Worm (Caenorhabditis elegans): Measurements from ENCODE around the gene F36G9.7.

F36G9.7 gene

ce11 chrV:16002288-16002687 is 32.7 kb upstream of the F36G9.7 start, which contains the start of gene nhr-63:
TSS of gene nhr-63 (plus strand) at chrV:16002588.
- no peak for TF ChIP-seq ztf-4 (tag; optimal IDR thresholded peaks at IDR 0.05)
- no peak for TF ChIP-seq efl-1 (optimal IDR thresholded peaks at IDR 0.05)
- TF ChIP-seq efl-1 (GFP tag; optimal IDR thresholded peaks at IDR 0.05 in 1 of 2): peak in 1 of 2 experiments; percentile 3

- TF ChIP-seq blmp-1 (tag; optimal IDR thresholded peaks at IDR 0.05) (peak; percentile 88), nhr-76 (tag; optimal IDR thresholded peaks at IDR 0.05) (no peak), elt-3 (tag; optimal IDR thresholded peaks at IDR 0.05) (peak in 1 of 6 experiments; percentile 21), F16B12.6 (tag; optimal IDR thresholded peaks at IDR 0.05) (no peak), lin-15B (tag; optimal IDR thresholded peaks at IDR 0.05) (no peak), nhr-77 (tag; optimal IDR thresholded peaks at IDR 0.05) (peak; percentile 51), nhr-71 (tag; optimal IDR thresholded peaks at IDR 0.05) (peak; percentile 81), tlp-1 (tag; optimal IDR thresholded peaks at IDR 0.05) (no peak), zag-1 (tag; optimal IDR thresholded peaks at IDR 0.05) (no peak), C34B4.2 (tag; optimal IDR thresholded peaks at IDR 0.05) (no peak), nhr-19 (GFP tag; conservative IDR thresholded peaks at IDR 0.05) (no peak; the same call in 1 of the 2 replicates), mef-2 (tag; optimal IDR thresholded peaks at IDR 0.05) (no peak), snu-23 (GFP tag; optimal IDR thresholded peaks at IDR 0.05) (peak; percentile 46), egl-27 (tag; optimal IDR thresholded peaks at IDR 0.05) (peak in 1 of 2 experiments; percentile 26), skn-1 (tag; optimal IDR thresholded peaks at IDR 0.05) (peak; percentile 69), jun-1 (tag; optimal IDR thresholded peaks at IDR 0.05) (peak; percentile 93), ceh-90 (tag; optimal IDR thresholded peaks at IDR 0.05) (no peak), mdl-1 (tag; optimal IDR thresholded peaks at IDR 0.05) (peak in 1 of 2 experiments; percentile 53), unc-86 (tag; optimal IDR thresholded peaks at IDR 0.05) (no peak), sup-37 (GFP tag; optimal IDR thresholded peaks at IDR 0.05) (no peak), Y116A8C.19 (tag; optimal IDR thresholded peaks at IDR 0.05; ENCODE audit: borderline replicate concordance) (no peak), xbp-1 (tag; optimal IDR thresholded peaks at IDR 0.05) (peak; percentile 17), ztf-4 (tag; optimal IDR thresholded peaks at IDR 0.05) (no peak), lin-14 (GFP tag; optimal IDR thresholded peaks at IDR 0.05) (peak; percentile 84), snpc-4 (tag; optimal IDR thresholded peaks at IDR 0.05) (peak; percentile 5), unc-30 (tag; optimal IDR thresholded peaks at IDR 0.05) (no peak), unc-130 (tag; optimal IDR thresholded peaks at IDR 0.05) (no peak), efl-3 (GFP tag; optimal IDR thresholded peaks at IDR 0.05) (no peak), nhr-20 (tag; optimal IDR thresholded peaks at IDR 0.05) (peak; percentile 70), nhr-90 (tag; optimal IDR thresholded peaks at IDR 0.05; ENCODE audit: poor library complexity) (peak; percentile 36), aly-2 (tag; optimal IDR thresholded peaks at IDR 0.05) (no peak), fkh-10 (GFP tag; optimal IDR thresholded peaks at IDR 0.05) (no peak), ama-1 (optimal IDR thresholded peaks at IDR 0.05) (no peak), sptf-1 (tag; optimal IDR thresholded peaks at IDR 0.05) (no peak), ceh-82 (tag; optimal IDR thresholded peaks at IDR 0.05) (peak in 2 of 3 experiments; percentile 16 to 49), nhr-11 (tag; optimal IDR thresholded peaks at IDR 0.05) (no peak), nhr-47 (tag; optimal IDR thresholded peaks at IDR 0.05) (peak; percentile 61), pqm-1 (tag; optimal IDR thresholded peaks at IDR 0.05) (no peak), lin-39 (tag; optimal IDR thresholded peaks at IDR 0.05) (no peak), aha-1 (tag; optimal IDR thresholded peaks at IDR 0.05) (no peak), mep-1 (tag; optimal IDR thresholded peaks at IDR 0.05) (peak; percentile 25), sox-4 (tag; optimal IDR thresholded peaks at IDR 0.05) (peak; percentile 7), C16A3.4 (tag; optimal IDR thresholded peaks at IDR 0.05) (no peak), egl-13 (tag; optimal IDR thresholded peaks at IDR 0.05) (no peak), lsy-2 (tag; optimal IDR thresholded peaks at IDR 0.05) (peak; percentile 2 to 43), efl-1 (optimal IDR thresholded peaks at IDR 0.05) (peak; percentile 28 to 36), efl-1 (GFP tag; optimal IDR thresholded peaks at IDR 0.05 in 1 of 2) (peak; percentile 15 to 95), ceh-63 (GFP tag; optimal IDR thresholded peaks at IDR 0.05) (no peak), fos-1 (tag; optimal IDR thresholded peaks at IDR 0.05) (peak; percentile 91), tbx-2 (tag; optimal IDR thresholded peaks at IDR 0.05) (peak; percentile 11), lir-3 (tag; optimal IDR thresholded peaks at IDR 0.05; ENCODE audit: poor library complexity) (no peak), unc-62 (GFP tag; optimal IDR thresholded peaks at IDR 0.05) (no peak)
Observed at ce11 chrV:16000433-16000832, 30.9 kb upstream of the F36G9.7 start, which contains the start of gene nhr-50. TSS of gene nhr-50 (minus strand) at chrV:16000631.
